Worm (Caenorhabditis elegans) whole organism, L4/young adult: ENCODE results near the gene Y73B6BL.47.

Experiments used
- W03F9.2 ChIP-seq: fragments of 150-350 bp; optimal IDR thresholded peaks from 2 replicates; lab custom pipeline; 2014; ENCODE audit warnings: missing biosample characterization, missing genetic modification characterization
- dao-5 ChIP-seq: sonication (generic microtip); optimal IDR thresholded peaks from 2 replicates; lab custom pipeline; 2016; ENCODE audit warnings: missing genotype, missing genetic modification characterization, moderate library complexity, missing compliant biosample characterization
- him-1 ChIP-seq: sonication (generic microtip); optimal IDR thresholded peaks from 2 replicates; lab custom pipeline; 2016; ENCODE audit warnings: missing genotype, missing genetic modification reagents, missing genetic modification characterization, missing compliant biosample characterization

DNA sequence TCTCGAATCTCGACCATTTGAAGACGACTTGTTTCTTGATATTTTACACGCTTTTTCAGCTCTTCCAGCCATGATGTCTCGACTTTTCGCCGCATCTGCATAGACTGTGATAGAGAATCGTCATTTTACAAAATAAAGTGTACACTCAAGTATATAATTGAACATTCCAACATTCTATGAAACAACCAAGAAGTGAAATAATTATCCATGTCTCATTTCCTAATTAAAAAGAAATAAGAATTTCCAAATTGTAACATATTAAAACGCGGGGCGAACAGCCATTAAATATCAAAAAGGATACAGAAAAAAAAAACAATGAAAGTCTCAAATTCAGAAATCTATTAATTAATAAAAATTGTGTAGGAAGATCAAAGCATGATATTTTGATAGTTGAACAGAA, 11.2 kb downstream of the Y73B6BL.47 start, which contains the start of gene smg-3:
- TF ChIP-seq W03F9.2 (tag; lab: Kevin White, UChicago) (no peak), him-1 (tag; lab: Kevin White, UChicago) (no peak), dao-5 (tag; lab: Kevin White, UChicago) (no peak)
